Worm (Caenorhabditis elegans) whole organism, L4 larva: ENCODE results near the gene math-42.

Experiments
- T20F7.1 ChIP-seq: fragments of 200-800 bp; sonication (Bioruptor generic); optimal IDR thresholded peaks from 2 replicates; lab custom pipeline; 2018; ENCODE audit warnings: mild to moderate bottlenecking, missing genetic modification characterization, missing compliant biosample characterization
- ceh-82 ChIP-seq: sonication (generic microtip); optimal IDR thresholded peaks from 2 replicates; lab custom pipeline; 2017; ENCODE audit warnings: missing biosample characterization, missing genetic modification characterization
- cey-2 ChIP-seq: sonication (generic microtip); optimal IDR thresholded peaks from 3 replicates; lab custom pipeline; 2017; ENCODE audit warnings: missing genetic modification characterization, mild to moderate bottlenecking, missing compliant biosample characterization, antibody characterized with exemption, borderline replicate concordance; ENCODE audit not compliant: insufficient read depth
- daf-8 ChIP-seq: fragments of 200-800 bp; sonication (Bioruptor generic); IDR thresholded peaks from 2 replicates; pipeline ENCODE4 v1.3.6; 2022; ENCODE audit warnings: missing genetic modification characterization, missing compliant biosample characterization
- dve-1 ChIP-seq: sonication (generic microtip); optimal IDR thresholded peaks from 2 replicates; lab custom pipeline; 2017; ENCODE audit warnings: antibody characterized with exemption, mild to moderate bottlenecking, missing genetic modification characterization, missing compliant biosample characterization; ENCODE audit not compliant: insufficient read depth
- nhr-11 ChIP-seq: fragments of 150-350 bp; optimal IDR thresholded peaks from 2 replicates; lab custom pipeline; 2014; ENCODE audit warnings: missing biosample characterization, missing genetic modification characterization
- nhr-28 ChIP-seq: fragments of 150-350 bp; optimal IDR thresholded peaks from 2 replicates; lab custom pipeline; 2014; ENCODE audit warnings: missing biosample characterization, missing genetic modification characterization
- nhr-77 ChIP-seq: fragments of 150-350 bp; optimal IDR thresholded peaks from 2 replicates; lab custom pipeline; 2014; ENCODE audit warnings: missing biosample characterization, missing genetic modification characterization
- pqm-1 ChIP-seq: sonication (generic microtip); optimal IDR thresholded peaks from 2 replicates; lab custom pipeline; 2017; ENCODE audit warnings: missing biosample characterization, missing genetic modification characterization
- tag-97 ChIP-seq: fragments of 200-800 bp; sonication (Bioruptor generic); IDR thresholded peaks from 2 replicates; pipeline ENCODE4 v1.3.6; 2022; ENCODE audit warnings: missing genetic modification characterization, missing compliant biosample characterization

DNA sequence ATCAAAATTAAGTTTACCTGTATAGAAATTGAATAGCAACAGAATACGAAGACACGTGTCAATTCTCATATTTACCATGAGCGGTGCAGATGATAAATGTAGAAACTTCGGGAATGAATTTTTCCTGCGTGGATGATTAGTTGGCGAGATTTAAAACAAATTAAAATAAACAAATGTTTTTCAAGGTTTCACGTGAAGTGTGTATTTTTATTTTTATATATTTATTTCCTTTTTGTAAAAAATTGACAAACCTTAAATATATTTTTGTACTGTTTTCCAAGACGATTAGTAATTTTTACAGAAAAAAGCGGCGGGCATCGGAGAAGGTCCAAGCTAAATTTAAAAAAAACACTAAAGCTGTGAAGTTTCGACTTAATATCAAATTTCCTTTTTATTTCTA lies 24.2 kb upstream of the math-42 start, which contains the start of gene F07E5.8:
- TF ChIP-seq dve-1 (tag; lab: Kevin White, UChicago) (no peak), nhr-11 (tag; lab: Kevin White, UChicago) (no peak), nhr-77 (tag; lab: Kevin White, UChicago) (no peak), cey-2 (tag; lab: Kevin White, UChicago) (no peak), pqm-1 (no peak), tag-97 (no peak), nhr-28 (tag; lab: Kevin White, UChicago) (no peak), T20F7.1 (GFP tag; lab: Kevin White, UChicago) (no peak), daf-8 (GFP tag; lab: Robert Waterston, UW) (no peak), ceh-82 (no peak)
